Worm (Caenorhabditis elegans) whole organism, L4 larva: ENCODE data around the gene R08C7.11.

Experiments
- F26F4.8 ChIP-seq: fragments of 200-800 bp; sonication (Bioruptor generic); conservative IDR thresholded peaks from 2 replicates; pipeline ENCODE4 v1.3.6; 2022; ENCODE audit warnings: missing genetic modification characterization, missing compliant biosample characterization
- R02D3.7 ChIP-seq: fragments of 150-350 bp; sonication (generic microtip); optimal IDR thresholded peaks from 3 replicates; lab custom pipeline; 2014; ENCODE audit warnings: missing biosample characterization, missing genetic modification characterization
- T20F7.1 ChIP-seq: fragments of 200-800 bp; sonication (Bioruptor generic); optimal IDR thresholded peaks from 2 replicates; lab custom pipeline; 2018; ENCODE audit warnings: mild to moderate bottlenecking, missing genetic modification characterization, missing compliant biosample characterization
- T26A8.4 ChIP-seq: fragments of 200-800 bp; sonication (Bioruptor generic); IDR thresholded peaks from 2 replicates; pipeline ENCODE4 v1.3.6; 2022; ENCODE audit warnings: missing genetic modification characterization, missing compliant biosample characterization
- aha-1 ChIP-seq: fragments of 150-350 bp; peaks from one replicate; lab custom pipeline; 2014; ENCODE audit warnings: missing biosample characterization, missing genetic modification characterization
- ama-1 ChIP-seq: fragments of 150-350 bp; optimal IDR thresholded peaks from 2 replicates; lab custom pipeline; 2014; ENCODE audit warnings: inconsistent platforms, mixed read lengths
- arid-1 ChIP-seq: fragments of 200-800 bp; sonication (Bioruptor generic); conservative IDR thresholded peaks from 2 replicates; pipeline ENCODE4 v1.3.6; 2022; ENCODE audit warnings: missing genetic modification reagents, missing genetic modification characterization, missing compliant biosample characterization
- ceh-20 ChIP-seq: fragments of 200-800 bp; sonication (Bioruptor generic); IDR thresholded peaks from 2 replicates; pipeline ENCODE4 v1.3.6; 2022; ENCODE audit warnings: missing genetic modification reagents, missing genetic modification characterization, missing compliant biosample characterization
- ceh-44 ChIP-seq: fragments of 200-800 bp; sonication (Bioruptor generic); IDR thresholded peaks from 2 replicates; pipeline ENCODE4 v1.3.6; 2022; ENCODE audit warnings: missing genetic modification reagents, missing genetic modification characterization, missing compliant biosample characterization
- ceh-82 ChIP-seq: sonication (generic microtip); optimal IDR thresholded peaks from 2 replicates; lab custom pipeline; 2017; ENCODE audit warnings: missing biosample characterization, missing genetic modification characterization
- daf-16 ChIP-seq, 3 experiments: sonication (generic microtip); optimal IDR thresholded peaks; 2 replicates each; lab custom pipeline; 2016 to 2017; ENCODE audit warnings: missing genetic modification characterization in 3 of 3, missing genetic modification reagents in 3 of 3, mild to moderate bottlenecking in 2 of 3, missing compliant biosample characterization in 2 of 3, missing biosample characterization in 1 of 3, moderate library complexity in 1 of 3
- daf-19 ChIP-seq: fragments of 200-800 bp; sonication (Bioruptor generic); conservative IDR thresholded peaks from 2 replicates; pipeline ENCODE4 v1.3.6; 2022; ENCODE audit warnings: missing genetic modification characterization, missing compliant biosample characterization
- daf-8 ChIP-seq: fragments of 200-800 bp; sonication (Bioruptor generic); IDR thresholded peaks from 2 replicates; pipeline ENCODE4 v1.3.6; 2022; ENCODE audit warnings: missing genetic modification characterization, missing compliant biosample characterization
- dmd-8 ChIP-seq: fragments of 200-800 bp; sonication (Bioruptor generic); IDR thresholded peaks from 2 replicates; pipeline ENCODE4 v1.3.6; 2022; ENCODE audit warnings: missing genetic modification characterization, missing compliant biosample characterization
- dmd-9 ChIP-seq: fragments of 200-800 bp; sonication (Bioruptor generic); IDR thresholded peaks from 2 replicates; pipeline ENCODE4 v1.3.6; 2022; ENCODE audit warnings: missing genetic modification reagents, missing genetic modification characterization, missing compliant biosample characterization
- dpl-1 ChIP-seq: fragments of 150-350 bp; optimal IDR thresholded peaks from 2 replicates; lab custom pipeline; 2014; ENCODE audit warnings: missing biosample characterization, missing genetic modification reagents, missing genetic modification characterization
- dve-1 ChIP-seq: sonication (generic microtip); optimal IDR thresholded peaks from 2 replicates; lab custom pipeline; 2017; ENCODE audit warnings: antibody characterized with exemption, mild to moderate bottlenecking, missing genetic modification characterization, missing compliant biosample characterization; ENCODE audit not compliant: insufficient read depth
- egl-27 ChIP-seq: sonication (generic microtip); optimal IDR thresholded peaks from 3 replicates; lab custom pipeline; 2017; ENCODE audit warnings: missing biosample characterization, missing genetic modification reagents, missing genetic modification characterization
- fos-1 ChIP-seq: fragments of 150-350 bp; optimal IDR thresholded peaks from 2 replicates; lab custom pipeline; 2014; ENCODE audit warnings: missing biosample characterization, missing genetic modification characterization
- gei-8 ChIP-seq: fragments of 200-800 bp; sonication (Bioruptor generic); optimal IDR thresholded peaks from 2 replicates; lab custom pipeline; 2018; ENCODE audit warnings: mild to moderate bottlenecking, missing genetic modification characterization, missing compliant biosample characterization
- hif-1 ChIP-seq, 2 experiments: sonication (generic microtip); optimal IDR thresholded peaks; 2 replicates each; lab custom pipeline; 2016 to 2017; ENCODE audit warnings: missing compliant biosample characterization in 2 of 2, missing genetic modification characterization in 2 of 2, missing genetic modification reagents in 2 of 2, missing genotype in 2 of 2, mild to moderate bottlenecking in 1 of 2
- hlh-30 ChIP-seq: sonication (generic microtip); optimal IDR thresholded peaks from 2 replicates; lab custom pipeline; 2017; ENCODE audit warnings: antibody characterized with exemption, mild to moderate bottlenecking, missing genetic modification characterization, missing compliant biosample characterization; ENCODE audit not compliant: insufficient read depth
- lin-1 ChIP-seq: fragments of 200-800 bp; sonication (Bioruptor generic); IDR thresholded peaks from 2 replicates; pipeline ENCODE4 v1.3.6; 2022; ENCODE audit warnings: missing genetic modification reagents, missing genetic modification characterization, missing compliant biosample characterization
- lin-13 ChIP-seq: fragments of 150-350 bp; optimal IDR thresholded peaks from 2 replicates; lab custom pipeline; 2014; ENCODE audit warnings: missing biosample characterization, missing genetic modification reagents, missing genetic modification characterization
- lin-29 ChIP-seq: fragments of 200-800 bp; sonication (Bioruptor generic); IDR thresholded peaks from 2 replicates; pipeline ENCODE4 v1.3.6; 2022; ENCODE audit warnings: missing genetic modification reagents, missing genetic modification characterization, missing compliant biosample characterization
- lin-39 ChIP-seq: fragments of 150-350 bp; optimal IDR thresholded peaks from 2 replicates; lab custom pipeline; 2014; ENCODE audit warnings: missing biosample characterization, missing genetic modification reagents, missing genetic modification characterization
- lsy-2 ChIP-seq, 2 experiments: fragments of 150-350 bp in 1 of 2; sonication (generic microtip) in 1 of 2; optimal IDR thresholded peaks; 2 replicates each; lab custom pipeline; 2014 to 2017; ENCODE audit warnings: missing biosample characterization in 2 of 2, missing genetic modification characterization in 2 of 2
- madf-5 ChIP-seq, 2 experiments: fragments of 200-800 bp; sonication (Bioruptor generic); IDR thresholded peaks; 2 replicates each; pipeline ENCODE4 v1.3.6; 2022; ENCODE audit warnings: missing compliant biosample characterization in 2 of 2, missing genetic modification characterization in 2 of 2
- madf-9 ChIP-seq: fragments of 200-800 bp; sonication (Bioruptor generic); conservative IDR thresholded peaks from 2 replicates; pipeline ENCODE4 v1.3.6; 2022; ENCODE audit warnings: missing genetic modification reagents, missing genetic modification characterization, missing compliant biosample characterization
- mdl-1 ChIP-seq, 2 experiments: fragments of 150-350 bp in 1 of 2; sonication (generic microtip) in 1 of 2; optimal IDR thresholded peaks; 2 replicates each; lab custom pipeline; 2014 to 2017; ENCODE audit warnings: missing biosample characterization in 2 of 2, missing genetic modification characterization in 2 of 2
- mdt-29 ChIP-seq: fragments of 200-800 bp; sonication (Bioruptor generic); IDR thresholded peaks from 2 replicates; pipeline ENCODE4 v1.3.6; 2022; ENCODE audit warnings: missing genetic modification reagents, missing genetic modification characterization, missing compliant biosample characterization
- mep-1 ChIP-seq: fragments of 150-350 bp; sonication (generic microtip); optimal IDR thresholded peaks from 3 replicates; lab custom pipeline; 2014; ENCODE audit warnings: missing biosample characterization, missing genetic modification characterization
- mxl-3 ChIP-seq: fragments of 200-800 bp; sonication (Bioruptor generic); optimal IDR thresholded peaks from 2 replicates; lab custom pipeline; 2018; ENCODE audit warnings: mild to moderate bottlenecking, missing genetic modification characterization, missing compliant biosample characterization
- nhr-10 ChIP-seq: fragments of 150-350 bp; optimal IDR thresholded peaks from 2 replicates; lab custom pipeline; 2014; ENCODE audit warnings: missing biosample characterization, missing genetic modification characterization
- nhr-102 ChIP-seq: sonication (generic microtip); optimal IDR thresholded peaks from 2 replicates; lab custom pipeline; 2016; ENCODE audit warnings: mild to moderate bottlenecking, missing genetic modification characterization, moderate library complexity, missing compliant biosample characterization
- nhr-11 ChIP-seq: fragments of 150-350 bp; optimal IDR thresholded peaks from 2 replicates; lab custom pipeline; 2014; ENCODE audit warnings: missing biosample characterization, missing genetic modification characterization
- nhr-111 ChIP-seq: fragments of 200-800 bp; sonication (Bioruptor generic); optimal IDR thresholded peaks from 2 replicates; lab custom pipeline; 2018; ENCODE audit warnings: mild to moderate bottlenecking, missing genetic modification characterization, missing compliant biosample characterization
- nhr-237 ChIP-seq: sonication (generic microtip); optimal IDR thresholded peaks from 2 replicates; lab custom pipeline; 2017; ENCODE audit warnings: missing biosample characterization, missing genetic modification characterization
- nhr-41 ChIP-seq: fragments of 200-800 bp; sonication (Bioruptor generic); IDR thresholded peaks from 2 replicates; pipeline ENCODE4 v1.3.6; 2022; ENCODE audit warnings: missing genetic modification reagents, missing genetic modification characterization, missing compliant biosample characterization
- nhr-77 ChIP-seq: fragments of 150-350 bp; optimal IDR thresholded peaks from 2 replicates; lab custom pipeline; 2014; ENCODE audit warnings: missing biosample characterization, missing genetic modification characterization
- pha-4 ChIP-seq, 2 experiments: fragments of 150-350 bp in 1 of 2; fragments of 200-800 bp in 1 of 2; sonication (Bioruptor generic) in 1 of 2; IDR thresholded peaks in 1 of 2; optimal IDR thresholded peaks in 1 of 2; 2 replicates each; pipeline versions ENCODE4 v1.3.6 to Lab custom; 2014 to 2022; ENCODE audit warnings: missing genetic modification characterization in 2 of 2, missing genetic modification reagents in 2 of 2, missing biosample characterization in 1 of 2, missing compliant biosample characterization in 1 of 2
- sdz-12 ChIP-seq: fragments of 200-800 bp; sonication (Bioruptor generic); optimal IDR thresholded peaks from 2 replicates; lab custom pipeline; 2018; ENCODE audit warnings: mild to moderate bottlenecking, missing genetic modification characterization, missing compliant biosample characterization
- skn-1 ChIP-seq: fragments of 150-350 bp; optimal IDR thresholded peaks from 2 replicates; lab custom pipeline; 2014; ENCODE audit warnings: missing biosample characterization, missing genetic modification characterization
- tra-1 ChIP-seq: fragments of 200-800 bp; sonication (Bioruptor generic); IDR thresholded peaks from 2 replicates; pipeline ENCODE4 v1.3.6; 2022; ENCODE audit warnings: missing genetic modification reagents, missing genetic modification characterization, missing compliant biosample characterization
- unc-62 ChIP-seq, 3 experiments: fragments of 150-350 bp in 1 of 3; sonication (generic microtip); optimal IDR thresholded peaks in 2 of 3; peaks in 1 of 3; 1 replicate in 1 of 3; 2 replicates in 2 of 3; lab custom pipeline; 2014 to 2017; ENCODE audit warnings: missing biosample characterization in 3 of 3, missing genetic modification characterization in 3 of 3, missing genetic modification reagents in 3 of 3, missing genotype in 1 of 3
- zfp-2 ChIP-seq: sonication (generic microtip); optimal IDR thresholded peaks from 2 replicates; lab custom pipeline; 2016; ENCODE audit warnings: mild to moderate bottlenecking, missing genetic modification characterization, missing compliant biosample characterization
- zfp-3 ChIP-seq: fragments of 200-800 bp; sonication (Bioruptor generic); conservative IDR thresholded peaks from 2 replicates; pipeline ENCODE4 v1.3.6; 2022; ENCODE audit warnings: missing genetic modification reagents, missing genetic modification characterization, missing compliant biosample characterization
- zip-11 ChIP-seq: fragments of 200-800 bp; sonication (Bioruptor generic); IDR thresholded peaks from 2 replicates; pipeline ENCODE4 v1.3.6; 2022; ENCODE audit warnings: missing genetic modification characterization, missing compliant biosample characterization
- zip-2 ChIP-seq: fragments of 150-350 bp; optimal IDR thresholded peaks from 2 replicates; lab custom pipeline; 2014; ENCODE audit warnings: missing biosample characterization, missing genetic modification characterization
- ztf-7 ChIP-seq: fragments of 150-350 bp; optimal IDR thresholded peaks from 2 replicates; lab custom pipeline; 2014; ENCODE audit warnings: missing biosample characterization, missing genetic modification characterization

R08C7.11 gene

ce11 chrIV:4477009-4477471 lies 22.3 kb upstream of the R08C7.11 start, which contains the start of gene M01H9.3:
Gene M01H9.3 (minus strand): TSS chrIV:4477059.
- TF ChIP-seq lin-1 (GFP tag; lab: Robert Waterston, UW), result 0 out of 2 replicates have a peak, but pooled peaks have one; percentile 11
- no peak for TF ChIP-seq nhr-237 (tag; lab: Kevin White, UChicago)
- peak; percentile 11 for TF ChIP-seq dpl-1 (GFP tag; lab: Kevin White, UChicago)
- TF ChIP-seq pha-4 (GFP tag; IDR thresholded peaks at IDR 0.05; lab: Robert Waterston, UW), result no peak
- peak; percentile 36 for TF ChIP-seq pha-4 (tag; optimal IDR thresholded peaks at IDR 0.05; lab: Kevin White, UChicago)
- TF ChIP-seq nhr-11 (tag; lab: Kevin White, UChicago), result peak; percentile 61
- no peak for TF ChIP-seq zfp-3
- TF ChIP-seq aha-1 (tag; lab: Kevin White, UChicago), result peak; percentile 95
- no peak for TF ChIP-seq madf-9 (GFP tag; lab: Robert Waterston, UW)
- TF ChIP-seq T20F7.1, result peak; percentile 26
- TF ChIP-seq dve-1, result peak; percentile 74
- no peak for TF ChIP-seq daf-8
- TF ChIP-seq ceh-44 (GFP tag; lab: Robert Waterston, UW), result no peak
- TF ChIP-seq lin-39 (tag; lab: Kevin White, UChicago), result no peak
- no peak for TF ChIP-seq daf-19 (GFP tag; lab: Robert Waterston, UW)
- no peak for TF ChIP-seq skn-1 (tag; lab: Kevin White, UChicago)
- peak; percentile 46 for TF ChIP-seq mxl-3 (GFP tag; lab: Kevin White, UChicago)
- TF ChIP-seq nhr-41 (GFP tag; lab: Robert Waterston, UW), result no peak
- TF ChIP-seq tra-1 (GFP tag; lab: Robert Waterston, UW), result no peak
- peak; percentile 20 for TF ChIP-seq nhr-77
- TF ChIP-seq fos-1, result no peak
- TF ChIP-seq mep-1 (tag; lab: Kevin White, UChicago), result peak; percentile 66
- TF ChIP-seq unc-62 (GFP tag; optimal IDR thresholded peaks at IDR 0.05 in 1 of 2; lab: Kevin White, UChicago), result peak in 1 of 2 experiments; percentile 87
- TF ChIP-seq unc-62 (tag; optimal IDR thresholded peaks at IDR 0.05; lab: Kevin White, UChicago), result no peak
- TF ChIP-seq nhr-111 (GFP tag; lab: Kevin White, UChicago), result no peak
- peak in 1 of 2 experiments; percentile 67 for TF ChIP-seq lsy-2 (tag; optimal IDR thresholded peaks at IDR 0.05; lab: Kevin White, UChicago)
- no peak for TF ChIP-seq dmd-9 (GFP tag; lab: Robert Waterston, UW)
- TF ChIP-seq dmd-8 (GFP tag; lab: Robert Waterston, UW), result no peak
- peak; percentile 86 for TF ChIP-seq ama-1
- no peak for TF ChIP-seq ceh-82
- no peak for TF ChIP-seq egl-27 (tag; lab: Kevin White, UChicago)
- no peak for TF ChIP-seq T26A8.4
- TF ChIP-seq hif-1 (tag; optimal IDR thresholded peaks at IDR 0.05; lab: Kevin White, UChicago), result peak in 1 of 2 experiments; percentile 87
- TF ChIP-seq mdt-29, result peak; percentile 49; the same call in 1 of the 2 replicates
- TF ChIP-seq zip-11, result no peak
- TF ChIP-seq R02D3.7, result no peak
- no peak for TF ChIP-seq lin-13
- no peak for TF ChIP-seq madf-5 (GFP tag; IDR thresholded peaks at IDR 0.05; lab: Robert Waterston, UW)
- TF ChIP-seq mdl-1 (tag; optimal IDR thresholded peaks at IDR 0.05; lab: Kevin White, UChicago), result peak; percentile 31 to 95
- TF ChIP-seq ztf-7 (tag; lab: Kevin White, UChicago), result no peak
- no peak for TF ChIP-seq sdz-12
- TF ChIP-seq lin-29 (GFP tag; lab: Robert Waterston, UW), result no peak
- no peak for TF ChIP-seq arid-1 (GFP tag; lab: Robert Waterston, UW)
- TF ChIP-seq nhr-10 (tag; lab: Kevin White, UChicago), result no peak
- TF ChIP-seq daf-16 (GFP tag; optimal IDR thresholded peaks at IDR 0.05; lab: Kevin White, UChicago), result no peak
- peak; percentile 44 for TF ChIP-seq daf-16 (tag; optimal IDR thresholded peaks at IDR 0.05; lab: Kevin White, UChicago)
- no peak for TF ChIP-seq nhr-102 (tag; lab: Kevin White, UChicago)
- peak; percentile 95 for TF ChIP-seq hlh-30 (tag; lab: Kevin White, UChicago)
- TF ChIP-seq F26F4.8, result no peak
- TF ChIP-seq zfp-2, result no peak
- peak; percentile 70 for TF ChIP-seq ceh-20 (GFP tag; lab: Robert Waterston, UW)
- TF ChIP-seq gei-8 (GFP tag; lab: Kevin White, UChicago), result no peak
- TF ChIP-seq zip-2 (tag; lab: Kevin White, UChicago), result no peak
